Worm (Caenorhabditis elegans): ENCODE data around the gene nth-1.
A peak's percentile ranks its signal among the peaks of the same experiment; 100 is the strongest.

Gene nth-1

DNA sequence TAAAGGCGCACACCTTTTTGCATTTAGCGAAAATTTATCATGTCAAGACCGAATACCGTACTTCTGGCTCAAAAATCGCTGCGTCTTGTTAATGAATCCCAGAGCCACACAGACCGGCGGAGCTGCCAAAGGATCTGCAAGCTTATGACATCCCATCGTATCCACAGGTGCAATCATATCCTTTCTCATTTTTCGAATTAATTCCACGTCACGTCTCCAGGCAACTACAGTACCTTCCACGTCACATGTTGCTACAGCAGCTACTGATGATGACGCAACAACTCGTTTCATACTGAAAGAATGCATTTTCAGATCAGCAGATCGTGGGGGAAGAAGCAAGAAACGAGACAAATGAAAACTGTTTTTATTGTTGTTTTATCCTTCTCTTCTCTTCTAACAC, 945 bp downstream of the nth-1 start, which contains the start of gene R10E4.6:
Gene R10E4.6 (plus strand): TSS at position 301 of the 400 bp plus-strand sequence.
- TF ChIP-seq elt-3 (tag; optimal IDR thresholded peaks at IDR 0.05) (no peak), zip-8 (tag; optimal IDR thresholded peaks at IDR 0.05) (peak; percentile 88)

- TF ChIP-seq lsy-2 (tag; optimal IDR thresholded peaks at IDR 0.05), result peak; percentile 30
- no peak for TF ChIP-seq mls-2 (tag; optimal IDR thresholded peaks at IDR 0.05)
- TF ChIP-seq ztf-11 (tag; optimal IDR thresholded peaks at IDR 0.05), result no peak
- no peak for TF ChIP-seq unc-39 (tag; optimal IDR thresholded peaks at IDR 0.05)
- no peak for TF ChIP-seq hlh-1 (tag; optimal IDR thresholded peaks at IDR 0.05)
- TF ChIP-seq lin-32 (GFP tag; optimal IDR thresholded peaks at IDR 0.05), result no peak
- TF ChIP-seq sem-2 (GFP tag; optimal IDR thresholded peaks at IDR 0.05), result no peak
- no peak for TF ChIP-seq elt-1 (tag; optimal IDR thresholded peaks at IDR 0.05; ENCODE audit: borderline replicate concordance, insufficient read depth)
- TF ChIP-seq elt-3 (tag; optimal IDR thresholded peaks at IDR 0.05), result no peak
- no peak for TF ChIP-seq lin-13 (tag; optimal IDR thresholded peaks at IDR 0.05)
- TF ChIP-seq sptf-1 (tag; optimal IDR thresholded peaks at IDR 0.05), result no peak
- peak; percentile 56 for TF ChIP-seq ces-1 (GFP tag; optimal IDR thresholded peaks at IDR 0.05)
- no peak for TF ChIP-seq drap-1 (GFP tag; optimal IDR thresholded peaks at IDR 0.05)
- no peak for TF ChIP-seq snpc-4 (tag; optimal IDR thresholded peaks at IDR 0.05)
- TF ChIP-seq cnd-1 (tag; optimal IDR thresholded peaks at IDR 0.05), result no peak
- no peak for TF ChIP-seq flh-1 (GFP tag; optimal IDR thresholded peaks at IDR 0.05)
- TF ChIP-seq ceh-83 (GFP tag; optimal IDR thresholded peaks at IDR 0.05), result no peak
- no peak for TF ChIP-seq mab-5 (tag; optimal IDR thresholded peaks at IDR 0.05)
- no peak for TF ChIP-seq nhr-2 (tag; optimal IDR thresholded peaks at IDR 0.05)
- TF ChIP-seq mep-1 (tag; optimal IDR thresholded peaks at IDR 0.05), result peak; percentile 67
- TF ChIP-seq ceh-39 (tag; optimal IDR thresholded peaks at IDR 0.05), result peak; percentile 22
Measured at ce11 chrIII:4291216-4291691, 2.8 kb downstream of the nth-1 start, which contains the start of gene mcm-5. mcm-5 (minus strand) TSS chrIII:4291266.

DNA sequence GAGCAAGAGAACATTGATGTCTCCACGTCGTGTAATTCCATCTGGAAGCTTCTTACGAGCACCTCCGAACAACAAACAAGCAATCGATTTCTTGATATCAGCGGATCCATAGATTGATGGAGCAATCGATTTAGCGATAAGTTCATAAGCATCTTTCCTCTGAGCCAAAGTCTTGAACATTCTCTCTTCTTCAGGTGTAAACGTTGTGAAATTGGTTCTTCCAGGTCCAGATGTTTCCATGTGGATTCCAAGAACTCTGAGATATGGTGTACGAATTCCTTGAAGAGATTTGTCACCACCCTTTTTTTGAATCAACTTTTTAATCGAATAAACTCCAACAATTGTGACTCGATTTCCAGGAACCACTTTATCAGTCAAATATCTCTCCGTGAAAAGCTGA, 4.1 kb downstream of the nth-1 start:
- no peak for TF ChIP-seq unc-62 (GFP tag; optimal IDR thresholded peaks at IDR 0.05)
- no peak for TF ChIP-seq flh-1 (GFP tag; optimal IDR thresholded peaks at IDR 0.05)
- no peak for TF ChIP-seq mep-1 (tag; optimal IDR thresholded peaks at IDR 0.05)

DNA sequence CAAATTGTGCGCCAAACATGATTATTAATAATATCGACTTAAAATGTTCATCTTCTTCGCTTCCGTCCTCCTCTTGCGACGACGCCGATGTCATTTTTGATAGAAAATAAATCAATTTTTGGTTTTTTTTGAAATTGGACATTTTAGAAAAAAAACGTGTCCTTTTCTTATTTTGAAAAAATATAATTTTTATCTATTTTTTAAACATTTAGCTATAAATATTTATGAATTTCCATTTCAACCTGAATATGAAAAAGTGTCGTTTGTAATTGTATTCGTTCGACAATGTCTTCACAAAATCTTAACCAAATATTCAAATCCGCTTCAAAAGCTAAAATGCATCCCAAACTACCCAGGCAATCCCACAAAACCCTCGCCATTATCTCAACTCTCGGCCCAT, 6.7 kb downstream of the nth-1 start, which contains the start of gene R10E4.3:
Gene R10E4.3 (minus strand): TSS at position 101 of the 400 bp plus-strand sequence.
- TF ChIP-seq cnd-1 (tag; optimal IDR thresholded peaks at IDR 0.05) (no peak), elt-1 (tag; optimal IDR thresholded peaks at IDR 0.05; ENCODE audit: borderline replicate concordance, insufficient read depth) (no peak), drap-1 (GFP tag; optimal IDR thresholded peaks at IDR 0.05) (no peak), mab-5 (tag; optimal IDR thresholded peaks at IDR 0.05) (no peak), pha-4 (tag; optimal IDR thresholded peaks at IDR 0.05) (no peak), unc-120 (tag; optimal IDR thresholded peaks at IDR 0.05; ENCODE audit: poor library complexity, severe bottlenecking) (no peak), blmp-1 (tag; optimal IDR thresholded peaks at IDR 0.05) (no peak)

- TF ChIP-seq nhr-76 (tag; optimal IDR thresholded peaks at IDR 0.05) (no peak), cnd-1 (tag; optimal IDR thresholded peaks at IDR 0.05) (peak; percentile 8)
Measured at ce11 chrIII:4284732-4285165, 9.3 kb downstream of the nth-1 start.

DNA sequence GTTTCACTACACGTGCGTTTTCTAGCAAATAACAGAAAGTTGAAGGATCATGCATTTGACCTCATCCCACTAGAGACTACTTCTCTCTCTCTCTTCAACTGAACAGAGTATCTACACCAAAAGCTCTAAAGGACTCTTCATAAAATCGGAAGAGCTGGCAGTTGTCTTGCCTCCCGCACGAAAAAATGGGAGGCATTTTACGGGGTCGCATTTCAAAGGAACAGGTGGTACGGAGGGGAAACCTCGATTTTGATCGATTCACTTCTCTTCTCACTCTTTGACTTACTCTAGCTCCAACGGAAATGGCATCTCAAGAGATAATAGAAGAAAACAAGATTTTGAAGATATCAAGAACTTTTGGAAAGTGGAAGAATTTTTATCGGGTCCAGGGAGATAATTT, 10.9 kb downstream of the nth-1 start:
- TF ChIP-seq ham-2 (GFP tag; optimal IDR thresholded peaks at IDR 0.05), result no peak
- TF ChIP-seq unc-62 (GFP tag; optimal IDR thresholded peaks at IDR 0.05), result peak; percentile 73
- no peak for TF ChIP-seq ceh-39 (tag; optimal IDR thresholded peaks at IDR 0.05)
- peak; percentile 81 for TF ChIP-seq unc-120 (tag; optimal IDR thresholded peaks at IDR 0.05; ENCODE audit: poor library complexity, severe bottlenecking)
- TF ChIP-seq blmp-1 (tag; optimal IDR thresholded peaks at IDR 0.05), result no peak
- peak; percentile 10 for TF ChIP-seq ces-1 (GFP tag; optimal IDR thresholded peaks at IDR 0.05)
- TF ChIP-seq flh-1 (GFP tag; optimal IDR thresholded peaks at IDR 0.05), result no peak
- peak; percentile 99 for TF ChIP-seq hlh-1 (tag; optimal IDR thresholded peaks at IDR 0.05)
- no peak for TF ChIP-seq drap-1 (GFP tag; optimal IDR thresholded peaks at IDR 0.05)
- no peak for TF ChIP-seq unc-39 (tag; optimal IDR thresholded peaks at IDR 0.05)
- no peak for TF ChIP-seq mep-1 (tag; optimal IDR thresholded peaks at IDR 0.05)

All from whole organism, mixed stage, embryonic.